Worm (Caenorhabditis elegans) whole organism, midembryonic: ENCODE data around the gene Y38H6C.21.

Experiments
- T22C8.4 ChIP-seq: fragments of 200-800 bp; sonication (Bioruptor generic); IDR thresholded peaks from 2 replicates; pipeline ENCODE4 v1.3.6; 2022; ENCODE audit warnings: missing genetic modification characterization, missing compliant biosample characterization
- cog-1 ChIP-seq: sonication (generic microtip); optimal IDR thresholded peaks from 2 replicates; lab custom pipeline; 2016; ENCODE audit warnings: missing genetic modification characterization, missing compliant biosample characterization
- flt-1 ChIP-seq: fragments of 200-800 bp; sonication (Bioruptor generic); IDR thresholded peaks from 2 replicates; pipeline ENCODE4 v1.3.6; 2022; ENCODE audit warnings: missing genetic modification characterization, missing compliant biosample characterization
- med-1 ChIP-seq: sonication (generic microtip); optimal IDR thresholded peaks from 2 replicates; lab custom pipeline; 2017; ENCODE audit warnings: missing genetic modification characterization, mild to moderate bottlenecking, missing compliant biosample characterization, antibody characterized with exemption, missing genetic modification reagents; ENCODE audit not compliant: insufficient read depth
- ref-1 ChIP-seq: fragments of 200-800 bp; sonication (Bioruptor generic); conservative IDR thresholded peaks from 2 replicates; pipeline ENCODE4 v1.3.6; 2022; ENCODE audit warnings: missing genetic modification reagents, missing genetic modification characterization, missing compliant biosample characterization
- tab-1 ChIP-seq: fragments of 200-800 bp; sonication (Bioruptor generic); IDR thresholded peaks from 2 replicates; pipeline ENCODE4 v1.3.6; 2022; ENCODE audit warnings: missing genetic modification characterization, missing compliant biosample characterization
- ztf-23 ChIP-seq: fragments of 200-800 bp; sonication (Bioruptor generic); IDR thresholded peaks from 2 replicates; pipeline ENCODE4 v1.3.6; 2022; ENCODE audit warnings: missing genetic modification reagents, missing genetic modification characterization, missing compliant biosample characterization

ce11 chrV:20595653-20596052 lies 40.6 kb upstream of the Y38H6C.21 start, which contains the start of gene F26F2.11:
- TF ChIP-seq tab-1 (GFP tag; lab: Robert Waterston, UW) (no peak), ref-1 (GFP tag; lab: Robert Waterston, UW) (no peak), flt-1 (GFP tag; lab: Robert Waterston, UW) (no peak), med-1 (GFP tag; lab: Kevin White, UChicago) (no peak), ztf-23 (GFP tag; lab: Robert Waterston, UW) (no peak), T22C8.4 (GFP tag; lab: Robert Waterston, UW) (no peak), cog-1 (no peak)
